Fruit fly (Drosophila melanogaster) whole organism, embryonic: ENCODE results near the gene CG1927.

ENCODE experiments used
- Awh ChIP-seq: fragments of 200-800 bp; sonication (Bioruptor generic); IDR thresholded peaks from 2 replicates; pipeline ENCODE4, ENCODE4 v1.3.6; 2022; ENCODE audit warnings: missing biosample characterization, missing genetic modification characterization
- Bdp1 ChIP-seq: fragments of 200-800 bp; sonication (Bioruptor generic); optimal IDR thresholded peaks from 3 replicates; lab custom pipeline; 2016; ENCODE audit warnings: missing biosample characterization, missing genetic modification characterization
- CG10979 ChIP-seq: fragments of 200-800 bp; sonication (Bioruptor generic); optimal IDR thresholded peaks from 2 replicates; lab custom pipeline; 2018; ENCODE audit warnings: missing biosample characterization, mild to moderate bottlenecking, missing genetic modification characterization, moderate library complexity
- CG11085 ChIP-seq: fragments of 200-800 bp; sonication (Bioruptor generic); IDR thresholded peaks from 2 replicates; pipeline ENCODE4 v1.3.6; 2022; ENCODE audit warnings: missing biosample characterization, missing genetic modification characterization
- CG11560 ChIP-seq: fragments of 200-800 bp; sonication (Bioruptor generic); IDR thresholded peaks from 3 replicates; pipeline ENCODE4 v1.3.6; 2022; ENCODE audit warnings: missing biosample characterization, missing genetic modification characterization
- CG12744 ChIP-seq: fragments of 200-800 bp; sonication (Bioruptor generic); optimal IDR thresholded peaks from 2 replicates; lab custom pipeline; 2016; ENCODE audit warnings: missing biosample characterization, missing genetic modification characterization
- CG13424 ChIP-seq: fragments of 200-800 bp; sonication (Bioruptor generic); optimal IDR thresholded peaks from 2 replicates; lab custom pipeline; 2019; ENCODE audit warnings: missing biosample characterization, mild to moderate bottlenecking, missing genetic modification characterization, moderate library complexity
- CG14860 ChIP-seq: fragments of 200-800 bp; sonication (Bioruptor generic); IDR thresholded peaks from 3 replicates; pipeline ENCODE4 v1.3.6; 2022; ENCODE audit warnings: missing biosample characterization, missing genetic modification characterization; ENCODE audit not compliant: partially characterized antibody
- CG15601 ChIP-seq: fragments of 200-800 bp; sonication (Bioruptor generic); optimal IDR thresholded peaks from 3 replicates; lab custom pipeline; 2019; ENCODE audit warnings: missing biosample characterization, mild to moderate bottlenecking, missing genetic modification characterization, moderate library complexity
- CG17612 ChIP-seq: fragments of 200-800 bp; sonication (Bioruptor generic); IDR thresholded peaks from 2 replicates; pipeline ENCODE4 v1.3.6; 2022; ENCODE audit warnings: missing biosample characterization, missing genetic modification characterization
- CG18262 ChIP-seq: fragments of 200-800 bp; optimal IDR thresholded peaks from 3 replicates; lab custom pipeline; 2019; ENCODE audit warnings: missing biosample characterization, mild to moderate bottlenecking, missing genetic modification characterization, moderate library complexity
- CG18476 ChIP-seq: fragments of 200-800 bp; sonication (Bioruptor generic); optimal IDR thresholded peaks from 2 replicates; lab custom pipeline; 2016; ENCODE audit warnings: missing biosample characterization, mild to moderate bottlenecking, missing genetic modification characterization
- CG31388 ChIP-seq: fragments of 200-800 bp; sonication (Bioruptor generic); optimal IDR thresholded peaks from 2 replicates; lab custom pipeline; 2016; ENCODE audit warnings: missing biosample characterization, missing genetic modification characterization
- CG5953 ChIP-seq: fragments of 200-800 bp; sonication (Bioruptor generic); IDR thresholded peaks from 2 replicates; pipeline ENCODE4 v1.3.6; 2022; ENCODE audit warnings: missing biosample characterization, missing genetic modification characterization
- E2f2 ChIP-seq: fragments of 200-800 bp; sonication (Bioruptor generic); IDR thresholded peaks from 2 replicates; pipeline ENCODE4 v1.3.6; 2022; ENCODE audit warnings: missing biosample characterization, missing genetic modification characterization
- ERR ChIP-seq: fragments of 200-800 bp; sonication (Bioruptor generic); optimal IDR thresholded peaks from 2 replicates; lab custom pipeline; 2016; ENCODE audit warnings: missing biosample characterization, missing genetic modification characterization
- Gsc ChIP-seq: fragments of 200-800 bp; sonication (Bioruptor generic); IDR thresholded peaks from 2 replicates; pipeline ENCODE4 v1.3.6; 2022; ENCODE audit warnings: missing biosample characterization, missing genetic modification characterization
- Hr3 ChIP-seq: fragments of 200-800 bp; sonication (Bioruptor generic); optimal IDR thresholded peaks from 3 replicates; lab custom pipeline; 2016; ENCODE audit warnings: missing biosample characterization, missing genetic modification characterization
- Hr39 ChIP-seq: fragments of >200 bp; optimal IDR thresholded peaks from 2 replicates; lab custom pipeline; 2017
- Hr51 ChIP-seq, 2 experiments: fragments of 200-800 bp; sonication (Bioruptor generic); optimal IDR thresholded peaks; 2 replicates in 1 of 2; 3 replicates in 1 of 2; lab custom pipeline; 2016 to 2018; ENCODE audit warnings: missing biosample characterization in 2 of 2, missing genetic modification characterization in 2 of 2, mild to moderate bottlenecking in 1 of 2, moderate library complexity in 1 of 2
- Lpt ChIP-seq: fragments of >200 bp; optimal IDR thresholded peaks from 2 replicates; lab custom pipeline; 2018; ENCODE audit warnings: missing biosample characterization, missing genetic modification characterization
- MBD-R2 ChIP-seq: fragments of 200-800 bp; sonication (Bioruptor generic); IDR thresholded peaks from 2 replicates; pipeline ENCODE4 v1.3.6; 2022; ENCODE audit warnings: missing biosample characterization, missing genetic modification characterization
- Oli ChIP-seq: fragments of 200-800 bp; sonication (Bioruptor generic); optimal IDR thresholded peaks from 2 replicates; lab custom pipeline; 2018; ENCODE audit warnings: missing biosample characterization, mild to moderate bottlenecking, missing genetic modification characterization, moderate library complexity
- Scr ChIP-seq: fragments of 200-800 bp; sonication (Bioruptor generic); IDR thresholded peaks from 2 replicates; pipeline ENCODE4 v1.3.6; 2022; ENCODE audit warnings: missing biosample characterization, missing genetic modification characterization; ENCODE audit not compliant: partially characterized antibody
- Sry-δ ChIP-seq: fragments of 200-800 bp; sonication (Bioruptor generic); optimal IDR thresholded peaks from 2 replicates; lab custom pipeline; 2016; ENCODE audit warnings: missing biosample characterization, missing genetic modification characterization
- Trl ChIP-seq, 3 experiments: fragments of >200 bp in 2 of 3; fragments of 200-800 bp in 1 of 3; sonication (Bioruptor generic) in 1 of 3; optimal IDR thresholded peaks; 2 replicates in 1 of 3; 3 replicates in 2 of 3; lab custom pipeline; 2016 to 2017; ENCODE audit warnings: missing biosample characterization in 1 of 3, missing genetic modification characterization in 1 of 3
- az2 ChIP-seq: fragments of 200-800 bp; sonication (Bioruptor generic); optimal IDR thresholded peaks from 3 replicates; lab custom pipeline; 2016; ENCODE audit warnings: missing biosample characterization, missing genetic modification characterization
- bcd ChIP-seq: fragments of 200-800 bp; sonication (Bioruptor generic); optimal IDR thresholded peaks from 2 replicates; lab custom pipeline; 2017; ENCODE audit warnings: missing biosample characterization, mild to moderate bottlenecking, missing genetic modification characterization
- br ChIP-seq: fragments of >200 bp; optimal IDR thresholded peaks from 2 replicates; lab custom pipeline; 2017
- chinmo ChIP-seq: fragments of 200-800 bp; sonication (Bioruptor generic); IDR thresholded peaks from 4 replicates; pipeline ENCODE4 v1.3.6; 2022; ENCODE audit warnings: missing biosample characterization, missing genetic modification characterization; ENCODE audit not compliant: partially characterized antibody
- corto ChIP-seq: fragments of 200-800 bp; sonication (Bioruptor generic); optimal IDR thresholded peaks from 2 replicates; lab custom pipeline; 2016; ENCODE audit warnings: missing biosample characterization, mild to moderate bottlenecking, missing genetic modification characterization, moderate library complexity
- eve ChIP-seq, 2 experiments: fragments of >200 bp; optimal IDR thresholded peaks; 2 replicates each; lab custom pipeline; 2017; ENCODE audit warnings: missing biosample characterization in 2 of 2, missing genetic modification characterization in 2 of 2
- fd3F ChIP-seq: fragments of 200-800 bp; sonication (Bioruptor generic); optimal IDR thresholded peaks from 2 replicates; lab custom pipeline; 2018; ENCODE audit warnings: missing biosample characterization, mild to moderate bottlenecking, missing genetic modification characterization, moderate library complexity
- fu2 ChIP-seq: fragments of 200-800 bp; sonication (Bioruptor generic); optimal IDR thresholded peaks from 2 replicates; lab custom pipeline; 2016; ENCODE audit warnings: missing biosample characterization, missing genetic modification characterization
- grau ChIP-seq: fragments of 200-800 bp; optimal IDR thresholded peaks from 3 replicates; lab custom pipeline; 2019; ENCODE audit warnings: missing biosample characterization, mild to moderate bottlenecking, missing genetic modification characterization, moderate library complexity
- gsb ChIP-seq: fragments of 200-800 bp; sonication (Bioruptor generic); IDR thresholded peaks from 2 replicates; pipeline ENCODE4 v1.3.6; 2022; ENCODE audit warnings: missing biosample characterization, missing genetic modification characterization
- gt ChIP-seq: fragments of 200-800 bp; sonication (Bioruptor generic); IDR thresholded peaks from 2 replicates; pipeline ENCODE4 v1.3.6; 2022; ENCODE audit warnings: missing biosample characterization, missing genetic modification characterization
- hbn ChIP-seq: fragments of 200-800 bp; sonication (Bioruptor generic); IDR thresholded peaks from 2 replicates; pipeline ENCODE4 v1.3.6; 2022; ENCODE audit warnings: missing biosample characterization, missing genetic modification characterization; ENCODE audit not compliant: partially characterized antibody
- klu ChIP-seq: fragments of 200-800 bp; sonication (Bioruptor generic); IDR thresholded peaks from 2 replicates; pipeline ENCODE4 v1.3.6; 2022; ENCODE audit warnings: missing biosample characterization, missing genetic modification characterization
- lov ChIP-seq, 2 experiments: fragments of 200-800 bp in 1 of 2; fragments of >200 bp in 1 of 2; sonication (Bioruptor generic) in 1 of 2; IDR thresholded peaks in 1 of 2; optimal IDR thresholded peaks in 1 of 2; 2 replicates in 1 of 2; 3 replicates in 1 of 2; pipeline versions ENCODE4 v1.3.6 to Lab custom; 2017 to 2022; ENCODE audit warnings: missing biosample characterization in 1 of 2, missing genetic modification characterization in 1 of 2
- nom ChIP-seq: fragments of 200-800 bp; sonication (Bioruptor generic); optimal IDR thresholded peaks from 2 replicates; lab custom pipeline; 2017; ENCODE audit warnings: missing biosample characterization, missing genetic modification characterization, mild to moderate bottlenecking, moderate library complexity, missing genetic modification reagents
- pnt ChIP-seq: fragments of 200-800 bp; sonication (Bioruptor generic); optimal IDR thresholded peaks from 3 replicates; lab custom pipeline; 2016; ENCODE audit warnings: missing biosample characterization, missing genetic modification characterization
- pum ChIP-seq: fragments of 200-800 bp; sonication (Bioruptor generic); optimal IDR thresholded peaks from 2 replicates; lab custom pipeline; 2016; ENCODE audit warnings: missing biosample characterization, missing genetic modification characterization
- ranshi ChIP-seq: fragments of 200-800 bp; sonication (Bioruptor generic); IDR thresholded peaks from 2 replicates; pipeline ENCODE4 v1.3.6; 2022; ENCODE audit warnings: missing biosample characterization, missing genetic modification characterization
- seq ChIP-seq: fragments of 200-800 bp; sonication (Bioruptor generic); IDR thresholded peaks from 2 replicates; pipeline ENCODE4 v1.3.6; 2022; ENCODE audit warnings: missing biosample characterization, missing genetic modification characterization
- sim ChIP-seq: fragments of 200-800 bp; sonication (Bioruptor generic); IDR thresholded peaks from 2 replicates; pipeline ENCODE4 v1.3.6; 2022; ENCODE audit warnings: missing biosample characterization, missing genetic modification characterization
- sisA ChIP-seq: fragments of 200-800 bp; sonication (Bioruptor generic); IDR thresholded peaks from 2 replicates; pipeline ENCODE4 v1.3.6; 2022; ENCODE audit warnings: missing biosample characterization, missing genetic modification characterization
- sna ChIP-seq: fragments of 200-800 bp; sonication (Bioruptor generic); IDR thresholded peaks from 2 replicates; pipeline ENCODE4 v1.3.6; 2022; ENCODE audit warnings: missing biosample characterization, missing genetic modification characterization; ENCODE audit not compliant: partially characterized antibody
- twi ChIP-seq: fragments of 200-800 bp; optimal IDR thresholded peaks from 2 replicates; lab custom pipeline; 2019; ENCODE audit warnings: missing biosample characterization, mild to moderate bottlenecking, missing genetic modification characterization, moderate library complexity
- tx ChIP-seq: fragments of 200-800 bp; sonication (Bioruptor generic); optimal IDR thresholded peaks from 2 replicates; lab custom pipeline; 2016; ENCODE audit warnings: missing biosample characterization, missing genetic modification characterization
- vfl ChIP-seq: fragments of 200-800 bp; sonication (Bioruptor generic); optimal IDR thresholded peaks from 2 replicates; lab custom pipeline; 2016; ENCODE audit warnings: missing biosample characterization, missing genetic modification characterization

CG1927 gene

DNA sequence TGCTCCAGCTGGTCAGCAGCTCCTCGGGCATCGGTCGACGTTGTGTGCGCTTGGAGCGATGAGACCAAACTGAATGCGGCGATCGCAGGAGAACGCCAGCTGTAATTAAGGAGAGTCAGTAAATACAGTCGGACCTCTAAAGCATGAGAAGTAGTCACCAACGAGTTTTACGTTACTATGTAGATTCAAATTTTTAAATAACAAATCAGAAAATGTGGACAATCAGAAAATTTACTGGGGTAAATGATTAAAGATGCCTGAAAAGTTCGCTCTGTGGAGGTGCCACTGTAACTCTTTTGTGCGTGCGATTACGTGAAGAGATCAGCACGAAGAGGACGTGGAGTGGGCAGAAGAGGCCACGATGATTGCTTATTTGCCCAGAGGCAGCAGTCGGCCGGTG lies 6.9 kb downstream of the CG1927 start, which contains the start of gene SCOT (continued):
- no peak for TF ChIP-seq Scr (GFP tag; lab: Robert Waterston, UW)
- peak; percentile 51 for TF ChIP-seq fd3F (GFP tag; lab: Kevin White, UChicago)
- peak in 1 of 2 experiments; percentile 42 for TF ChIP-seq Hr51 (GFP tag; optimal IDR thresholded peaks at IDR 0.05; lab: Kevin White, UChicago)
- TF ChIP-seq ranshi (GFP tag; lab: Robert Waterston, UW) = peak; percentile 68; the same call in 1 of the 2 replicates
- peak; percentile 27; the same call in 1 of the 2 replicates for TF ChIP-seq gt (GFP tag; lab: Robert Waterston, UW)
- peak; percentile 77 for TF ChIP-seq az2 (GFP tag; lab: Kevin White, UChicago)
- TF ChIP-seq vfl = peak; percentile 1
- TF ChIP-seq gsb (GFP tag; lab: Robert Waterston, UW) = peak; percentile 45
- TF ChIP-seq grau (tag; lab: Kevin White, UChicago) = peak; percentile 95
- no peak for TF ChIP-seq CG18476
- peak; percentile 51 for TF ChIP-seq fu2 (GFP tag; lab: Kevin White, UChicago)
- TF ChIP-seq Awh (GFP tag; lab: Robert Waterston, UW) = peak; percentile 82
- TF ChIP-seq nom = peak; percentile 81
- no peak for TF ChIP-seq CG11085 (GFP tag; lab: Robert Waterston, UW)
- no peak; the same call in 1 of the 2 replicates for TF ChIP-seq MBD-R2
- TF ChIP-seq seq (GFP tag; lab: Robert Waterston, UW) = peak; percentile 78
- no peak for TF ChIP-seq twi
- TF ChIP-seq CG5953 = peak; percentile 84
- TF ChIP-seq CG31388 = no peak
- peak; percentile 50 for TF ChIP-seq ERR
- TF ChIP-seq br = no peak
- peak; percentile 66; the same call in 2 of the 3 replicates for TF ChIP-seq CG11560 (tag; lab: Robert Waterston, UW)
- TF ChIP-seq Trl (optimal IDR thresholded peaks at IDR 0.05; lab: Kevin White, UChicago) = no peak
- TF ChIP-seq Trl (GFP tag; optimal IDR thresholded peaks at IDR 0.05; lab: Kevin White, UChicago) = no peak
- TF ChIP-seq Oli (tag; lab: Kevin White, UChicago) = peak; percentile 81
- TF ChIP-seq sna = no peak
- TF ChIP-seq CG14860 (GFP tag; lab: Robert Waterston, UW) = no peak
- 0 out of 2 replicates have a peak, but pooled peaks have one; percentile 45 for TF ChIP-seq CG17612
- TF ChIP-seq sisA = peak; percentile 77
- TF ChIP-seq klu (GFP tag; lab: Robert Waterston, UW) = peak; percentile 62; the same call in 1 of the 2 replicates
- TF ChIP-seq Sry-δ (GFP tag; lab: Kevin White, UChicago) = no peak
- TF ChIP-seq hbn = no peak
- peak; percentile 57; the same call in 1 of the 2 replicates for TF ChIP-seq E2f2 (GFP tag; lab: Robert Waterston, UW)
- no peak for TF ChIP-seq Bdp1 (GFP tag; lab: Kevin White, UChicago)
- TF ChIP-seq Hr39 = no peak
- peak; percentile 43 for TF ChIP-seq bcd
- no peak for TF ChIP-seq chinmo
- TF ChIP-seq sim = peak; percentile 57; the same call in 1 of the 2 replicates
- peak; percentile 55 for TF ChIP-seq Hr3 (GFP tag; lab: Kevin White, UChicago)
- no peak for TF ChIP-seq Lpt (GFP tag; lab: Kevin White, UChicago)
- TF ChIP-seq CG10979 (tag; lab: Kevin White, UChicago) = no peak
- TF ChIP-seq CG13424 (tag; lab: Kevin White, UChicago) = peak; percentile 82
- no peak for TF ChIP-seq eve (GFP tag; optimal IDR thresholded peaks at IDR 0.05; lab: Kevin White, UChicago)
- TF ChIP-seq corto (GFP tag; lab: Kevin White, UChicago) = no peak
- TF ChIP-seq CG18262 = no peak
- TF ChIP-seq tx = peak; percentile 59
- TF ChIP-seq lov (optimal IDR thresholded peaks at IDR 0.05; lab: Kevin White, UChicago) = no peak
- TF ChIP-seq lov (GFP tag; IDR thresholded peaks at IDR 0.05; lab: Robert Waterston, UW) = 0 out of 3 replicates have a peak, but pooled peaks have one; percentile 65
- peak; percentile 45; the same call in 1 of the 2 replicates for TF ChIP-seq Gsc (GFP tag; lab: Robert Waterston, UW)
- TF ChIP-seq CG15601 (tag; lab: Kevin White, UChicago) = no peak
- peak; percentile 54 for TF ChIP-seq pum (GFP tag; lab: Kevin White, UChicago)
- no peak for TF ChIP-seq CG12744 (GFP tag; lab: Kevin White, UChicago)
- TF ChIP-seq pnt (GFP tag; lab: Kevin White, UChicago) = peak; percentile 18
